Fruit fly (Drosophila melanogaster): ENCODE data around the gene Brd.

The Brd gene

dm6 chr3L:14974952-14975351, 2.5 kb downstream of the Brd start (continued):
- TF ChIP-seq cg (GFP tag; optimal IDR thresholded peaks at IDR 0.05) (no peak), CG4404 (GFP tag; IDR thresholded peaks at IDR 0.05) (no peak), insv (GFP tag; optimal IDR thresholded peaks at IDR 0.05) (peak in 1 of 2 experiments; percentile 32), CG1529 (GFP tag; optimal IDR thresholded peaks at IDR 0.05) (no peak), disco-r (GFP tag; optimal IDR thresholded peaks at IDR 0.05) (no peak), MTF-1 (GFP tag; optimal IDR thresholded peaks at IDR 0.05; ENCODE audit: borderline replicate concordance) (no peak), Nf-YB (GFP tag; optimal IDR thresholded peaks at IDR 0.05) (peak; percentile 84), Med (GFP tag) (peak; percentile 32), lilli (GFP tag; optimal IDR thresholded peaks at IDR 0.05) (peak; percentile 12), Tbp (GFP tag; optimal IDR thresholded peaks at IDR 0.05) (peak; percentile 13), CG15479 (GFP tag; optimal IDR thresholded peaks at IDR 0.05) (peak; percentile 56), ham (GFP tag; IDR thresholded peaks at IDR 0.05) (no peak), CoRest (tag; optimal IDR thresholded peaks at IDR 0.05) (no peak), zfh1 (GFP tag; IDR thresholded peaks at IDR 0.05) (peak; percentile 51; the same call in 1 of the 3 replicates), Kr (GFP tag; optimal IDR thresholded peaks at IDR 0.05) (peak; percentile 8), CG11696 (GFP tag; IDR thresholded peaks at IDR 0.05) (no peak)

- no peak for TF ChIP-seq HLH54F (GFP tag; optimal IDR thresholded peaks at IDR 0.05)
- TF ChIP-seq fd102C (GFP tag; optimal IDR thresholded peaks at IDR 0.05): peak; percentile 0
- no peak for TF ChIP-seq MTF-1 (GFP tag; optimal IDR thresholded peaks at IDR 0.05; ENCODE audit: borderline replicate concordance)
- peak; percentile 22 for TF ChIP-seq Ets65A (GFP tag)
- TF ChIP-seq Atf3 (GFP tag; optimal IDR thresholded peaks at IDR 0.05): no peak
- no peak for TF ChIP-seq CG4328 (GFP tag; optimal IDR thresholded peaks at IDR 0.05)
- peak; percentile 15 for TF ChIP-seq Jarid2 (GFP tag; optimal IDR thresholded peaks at IDR 0.05)
- no peak for TF ChIP-seq BtbVII (GFP tag; optimal IDR thresholded peaks at IDR 0.05)
- no peak for TF ChIP-seq TFAM (GFP tag; optimal IDR thresholded peaks at IDR 0.05)
- no peak for TF ChIP-seq CG16813 (GFP tag; IDR thresholded peaks at IDR 0.05; ENCODE audit: partially characterized antibody)
- no peak for TF ChIP-seq CG18011 (GFP tag; optimal IDR thresholded peaks at IDR 0.05)
- no peak for TF ChIP-seq stwl (tag; optimal IDR thresholded peaks at IDR 0.05)
- TF ChIP-seq tup (GFP tag; optimal IDR thresholded peaks at IDR 0.05): no peak
- TF ChIP-seq Nf-YB (GFP tag; optimal IDR thresholded peaks at IDR 0.05): no peak
- TF ChIP-seq lmd (GFP tag; IDR thresholded peaks at IDR 0.05): no peak
- TF ChIP-seq sd (tag; optimal IDR thresholded peaks at IDR 0.05): no peak
- TF ChIP-seq az2 (GFP tag; optimal IDR thresholded peaks at IDR 0.05): no peak
- peak; percentile 95 for TF ChIP-seq CG2199 (GFP tag; IDR thresholded peaks at IDR 0.05)
- TF ChIP-seq CG8290 (GFP tag; optimal IDR thresholded peaks at IDR 0.05): no peak
- no peak for TF ChIP-seq CG8290 (tag; optimal IDR thresholded peaks at IDR 0.05)
- no peak for TF ChIP-seq HHEX (GFP tag; optimal IDR thresholded peaks at IDR 0.05)
- TF ChIP-seq CG8388 (GFP tag; optimal IDR thresholded peaks at IDR 0.05): no peak
- no peak for TF ChIP-seq nerfin-2 (GFP tag; IDR thresholded peaks at IDR 0.05; ENCODE audit: partially characterized antibody)
- TF ChIP-seq CG9609 (GFP tag; optimal IDR thresholded peaks at IDR 0.05): no peak
- TF ChIP-seq mld (GFP tag; IDR thresholded peaks at IDR 0.05; ENCODE audit: partially characterized antibody): no peak
- no peak for TF ChIP-seq psq (GFP tag; optimal IDR thresholded peaks at IDR 0.05)
- TF ChIP-seq CG1233 (GFP tag; optimal IDR thresholded peaks at IDR 0.05): no peak
- no peak for TF ChIP-seq NC2α (GFP tag; optimal IDR thresholded peaks at IDR 0.05)
- TF ChIP-seq Abd-B (GFP tag; optimal IDR thresholded peaks at IDR 0.05): no peak
- TF ChIP-seq Six4 (GFP tag; optimal IDR thresholded peaks at IDR 0.05): no peak
- peak; percentile 24 for TF ChIP-seq CG15696 (tag; optimal IDR thresholded peaks at IDR 0.05)
- no peak for TF ChIP-seq gsb-n (tag; optimal IDR thresholded peaks at IDR 0.05)
- 0 out of 2 replicates have a peak, but pooled peaks have one; percentile 57 for TF ChIP-seq chm (GFP tag; IDR thresholded peaks at IDR 0.05)
- no peak for TF ChIP-seq seq (GFP tag; IDR thresholded peaks at IDR 0.05)
- no peak for TF ChIP-seq vnd (GFP tag; IDR thresholded peaks at IDR 0.05; ENCODE audit: partially characterized antibody)
- TF ChIP-seq salm (tag; optimal IDR thresholded peaks at IDR 0.05): no peak
- no peak for TF ChIP-seq aop (GFP tag; IDR thresholded peaks at IDR 0.05)
Measured at dm6 chr3L:14976026-14976425, 3.6 kb downstream of the Brd start.
